Fruit fly (Drosophila melanogaster) whole organism, embryonic: Measurements from ENCODE around the gene CG32225.

Experiments
- Bdp1 ChIP-seq: fragments of 200-800 bp; sonication (Bioruptor generic); optimal IDR thresholded peaks from 3 replicates; lab custom pipeline; 2016; ENCODE audit warnings: missing biosample characterization, missing genetic modification characterization
- CG10274 ChIP-seq: fragments of 200-800 bp; sonication (Bioruptor generic); optimal IDR thresholded peaks from 3 replicates; lab custom pipeline; 2017; ENCODE audit warnings: missing biosample characterization, mild to moderate bottlenecking, missing genetic modification characterization
- CG13894 ChIP-seq: fragments of 200-800 bp; sonication (Bioruptor generic); optimal IDR thresholded peaks from 3 replicates; lab custom pipeline; 2018; ENCODE audit warnings: missing biosample characterization, mild to moderate bottlenecking, missing genetic modification characterization, moderate library complexity
- CG14050 ChIP-seq: fragments of 200-800 bp; sonication (Bioruptor generic); IDR thresholded peaks from 3 replicates; pipeline ENCODE4 v1.3.6; 2022; ENCODE audit warnings: missing biosample characterization, missing genetic modification characterization
- CG15479 ChIP-seq: fragments of 200-800 bp; sonication (Bioruptor generic); optimal IDR thresholded peaks from 3 replicates; lab custom pipeline; 2019; ENCODE audit warnings: missing biosample characterization, mild to moderate bottlenecking, missing genetic modification characterization, moderate library complexity
- CG16815 ChIP-seq: fragments of 200-800 bp; sonication (Bioruptor generic); optimal IDR thresholded peaks from 3 replicates; lab custom pipeline; 2017; ENCODE audit warnings: missing biosample characterization, mild to moderate bottlenecking, missing genetic modification characterization
- CG17802 ChIP-seq: fragments of 200-800 bp; sonication (Bioruptor generic); optimal IDR thresholded peaks from 2 replicates; lab custom pipeline; 2018; ENCODE audit warnings: missing biosample characterization, mild to moderate bottlenecking, missing genetic modification characterization, moderate library complexity
- CG32532 ChIP-seq: fragments of 200-800 bp; sonication (Bioruptor generic); IDR thresholded peaks from 2 replicates; pipeline ENCODE4 v1.3.6; 2022; ENCODE audit warnings: missing biosample characterization, missing genetic modification characterization
- CG34422 ChIP-seq: fragments of 200-800 bp; sonication (Bioruptor generic); IDR thresholded peaks from 3 replicates; pipeline ENCODE4 v1.3.6; 2022; ENCODE audit warnings: missing biosample characterization, missing genetic modification characterization
- CG6765 ChIP-seq: fragments of 200-800 bp; sonication (Bioruptor generic); optimal IDR thresholded peaks from 3 replicates; lab custom pipeline; 2017; ENCODE audit warnings: missing biosample characterization, mild to moderate bottlenecking, missing genetic modification characterization
- CG7987 ChIP-seq: fragments of 200-800 bp; sonication (Bioruptor generic); optimal IDR thresholded peaks from 2 replicates; lab custom pipeline; 2018; ENCODE audit warnings: missing biosample characterization, mild to moderate bottlenecking, missing genetic modification characterization, moderate library complexity
- CG9797 ChIP-seq: fragments of 200-800 bp; sonication (Bioruptor generic); optimal IDR thresholded peaks from 3 replicates; lab custom pipeline; 2018; ENCODE audit warnings: missing biosample characterization, mild to moderate bottlenecking, missing genetic modification characterization
- Doc2 ChIP-seq: fragments of 200-800 bp; sonication (Bioruptor generic); IDR thresholded peaks from 2 replicates; pipeline ENCODE4 v1.3.6; 2022; ENCODE audit warnings: missing biosample characterization, missing genetic modification characterization
- H15 ChIP-seq: fragments of 200-800 bp; sonication (Bioruptor generic); IDR thresholded peaks from 3 replicates; pipeline ENCODE4 v1.3.6; 2022; ENCODE audit warnings: missing biosample characterization, missing genetic modification characterization
- HLH4C ChIP-seq: fragments of 200-800 bp; sonication (Bioruptor generic); IDR thresholded peaks from 3 replicates; pipeline ENCODE4 v1.3.6; 2022; ENCODE audit warnings: missing biosample characterization, missing genetic modification characterization; ENCODE audit not compliant: partially characterized antibody
- Hey ChIP-seq: fragments of 200-800 bp; sonication (Bioruptor generic); optimal IDR thresholded peaks from 3 replicates; lab custom pipeline; 2018; ENCODE audit warnings: missing biosample characterization, mild to moderate bottlenecking, missing genetic modification characterization
- Hr78 ChIP-seq, 2 experiments: fragments of 200-800 bp in 1 of 2; fragments of >200 bp in 1 of 2; sonication (Bioruptor generic) in 1 of 2; optimal IDR thresholded peaks; 2 replicates each; lab custom pipeline; 2017 to 2019; ENCODE audit warnings: missing biosample characterization in 2 of 2, missing genetic modification characterization in 2 of 2, mild to moderate bottlenecking in 1 of 2, moderate library complexity in 1 of 2
- Hsf ChIP-seq: fragments of 200-800 bp; sonication (Bioruptor generic); optimal IDR thresholded peaks from 3 replicates; lab custom pipeline; 2016; ENCODE audit warnings: missing biosample characterization, missing genetic modification characterization
- Mad ChIP-seq: fragments of 200-800 bp; sonication (Bioruptor generic); optimal IDR thresholded peaks from 2 replicates; lab custom pipeline; 2016; ENCODE audit warnings: missing biosample characterization, missing genetic modification characterization
- YL-1 ChIP-seq: fragments of 200-800 bp; sonication (Bioruptor generic); optimal IDR thresholded peaks from 3 replicates; lab custom pipeline; 2017; ENCODE audit warnings: missing biosample characterization, mild to moderate bottlenecking, missing genetic modification characterization
- abd-A ChIP-seq: fragments of 200-800 bp; sonication (Bioruptor generic); optimal IDR thresholded peaks from 3 replicates; lab custom pipeline; 2019; ENCODE audit warnings: missing biosample characterization, mild to moderate bottlenecking, missing genetic modification characterization, moderate library complexity
- ac ChIP-seq: fragments of 200-800 bp; sonication (Bioruptor generic); optimal IDR thresholded peaks from 3 replicates; lab custom pipeline; 2017; ENCODE audit warnings: missing biosample characterization, mild to moderate bottlenecking, missing genetic modification characterization
- cad ChIP-seq: fragments of >200 bp; optimal IDR thresholded peaks from 2 replicates; lab custom pipeline; 2017; ENCODE audit warnings: missing biosample characterization, missing genetic modification characterization
- cg ChIP-seq: fragments of 200-800 bp; sonication (Bioruptor generic); optimal IDR thresholded peaks from 3 replicates; lab custom pipeline; 2019; ENCODE audit warnings: missing biosample characterization, mild to moderate bottlenecking, missing genetic modification characterization, moderate library complexity
- chm ChIP-seq: fragments of 200-800 bp; sonication (Bioruptor generic); IDR thresholded peaks from 2 replicates; pipeline ENCODE4 v1.3.6; 2022; ENCODE audit warnings: missing biosample characterization, missing genetic modification characterization
- dati ChIP-seq: fragments of 200-800 bp; sonication (Bioruptor generic); IDR thresholded peaks from 2 replicates; pipeline ENCODE4 v1.3.6; 2022; ENCODE audit warnings: missing biosample characterization, missing genetic modification characterization
- emc ChIP-seq: fragments of 200-800 bp; sonication (Bioruptor generic); optimal IDR thresholded peaks from 2 replicates; lab custom pipeline; 2016; ENCODE audit warnings: missing biosample characterization, missing genetic modification characterization
- ewg ChIP-seq: fragments of 200-800 bp; sonication (Bioruptor generic); optimal IDR thresholded peaks from 3 replicates; lab custom pipeline; 2017; ENCODE audit warnings: mild to moderate bottlenecking, missing biosample characterization, missing genetic modification reagents, missing genetic modification characterization
- gcm2 ChIP-seq: fragments of 200-800 bp; sonication (Bioruptor generic); optimal IDR thresholded peaks from 2 replicates; lab custom pipeline; 2016; ENCODE audit warnings: missing biosample characterization, missing genetic modification characterization
- gsb-n ChIP-seq: fragments of 200-800 bp; sonication (Bioruptor generic); optimal IDR thresholded peaks from 3 replicates; lab custom pipeline; 2018; ENCODE audit warnings: missing biosample characterization, mild to moderate bottlenecking, missing genetic modification characterization
- ken ChIP-seq: fragments of 200-800 bp; sonication (Bioruptor generic); IDR thresholded peaks from 3 replicates; pipeline ENCODE4 v1.3.6; 2022; ENCODE audit warnings: missing biosample characterization, missing genetic modification characterization
- p53 ChIP-seq: fragments of 200-800 bp; sonication (Bioruptor generic); optimal IDR thresholded peaks from 2 replicates; lab custom pipeline; 2016; ENCODE audit warnings: missing biosample characterization, missing genetic modification characterization
- pb ChIP-seq: fragments of 200-800 bp; sonication (Bioruptor generic); optimal IDR thresholded peaks from 3 replicates; lab custom pipeline; 2016; ENCODE audit warnings: missing biosample characterization, missing genetic modification characterization
- pros ChIP-seq: fragments of 200-800 bp; sonication (Bioruptor generic); optimal IDR thresholded peaks from 3 replicates; lab custom pipeline; 2019; ENCODE audit warnings: missing biosample characterization, mild to moderate bottlenecking, missing genetic modification characterization, moderate library complexity
- scrt ChIP-seq: fragments of 200-800 bp; sonication (Bioruptor generic); optimal IDR thresholded peaks from 2 replicates; lab custom pipeline; 2018; ENCODE audit warnings: missing biosample characterization, mild to moderate bottlenecking, missing genetic modification characterization, moderate library complexity
- sens ChIP-seq: fragments of 200-800 bp; sonication (Bioruptor generic); peaks from one replicate; lab custom pipeline; 2016; ENCODE audit warnings: missing biosample characterization, missing genetic modification characterization
- shn ChIP-seq: fragments of 200-800 bp; sonication (Bioruptor generic); optimal IDR thresholded peaks from 3 replicates; lab custom pipeline; 2016; ENCODE audit warnings: missing biosample characterization, missing genetic modification characterization
- sima ChIP-seq: fragments of 200-800 bp; sonication (Bioruptor generic); optimal IDR thresholded peaks from 2 replicates; lab custom pipeline; 2016; ENCODE audit warnings: missing biosample characterization, missing genetic modification characterization
- sisA ChIP-seq: fragments of 200-800 bp; sonication (Bioruptor generic); IDR thresholded peaks from 2 replicates; pipeline ENCODE4 v1.3.6; 2022; ENCODE audit warnings: missing biosample characterization, missing genetic modification characterization
- sug ChIP-seq: fragments of 200-800 bp; optimal IDR thresholded peaks from 2 replicates; lab custom pipeline; 2019; ENCODE audit warnings: missing biosample characterization, mild to moderate bottlenecking, missing genetic modification characterization, moderate library complexity
- tio ChIP-seq: fragments of 200-800 bp; sonication (Bioruptor generic); optimal IDR thresholded peaks from 2 replicates; lab custom pipeline; 2017; ENCODE audit warnings: missing biosample characterization, missing genetic modification characterization, inconsistent platforms
- tll ChIP-seq, 2 experiments: fragments of 200-800 bp in 1 of 2; fragments of >200 bp in 1 of 2; sonication (Bioruptor generic) in 1 of 2; optimal IDR thresholded peaks; 2 replicates each; lab custom pipeline; 2017 to 2019; ENCODE audit warnings: missing biosample characterization in 2 of 2, missing genetic modification characterization in 2 of 2, mild to moderate bottlenecking in 1 of 2, moderate library complexity in 1 of 2
- twi ChIP-seq: fragments of 200-800 bp; optimal IDR thresholded peaks from 2 replicates; lab custom pipeline; 2019; ENCODE audit warnings: missing biosample characterization, mild to moderate bottlenecking, missing genetic modification characterization, moderate library complexity
- wor ChIP-seq: fragments of 200-800 bp; sonication (Bioruptor generic); IDR thresholded peaks from 2 replicates; pipeline ENCODE4 v1.3.6; 2022; ENCODE audit warnings: missing biosample characterization, missing genetic modification characterization
- zen ChIP-seq: fragments of 200-800 bp; sonication (Bioruptor generic); optimal IDR thresholded peaks from 3 replicates; lab custom pipeline; 2018; ENCODE audit warnings: missing biosample characterization, mild to moderate bottlenecking, missing genetic modification characterization, moderate library complexity
- zen2 ChIP-seq: fragments of 200-800 bp; sonication (Bioruptor generic); IDR thresholded peaks from 3 replicates; pipeline ENCODE4 v1.3.6; 2022; ENCODE audit warnings: missing biosample characterization, missing genetic modification characterization; ENCODE audit not compliant: partially characterized antibody

The CG32225 gene

DNA sequence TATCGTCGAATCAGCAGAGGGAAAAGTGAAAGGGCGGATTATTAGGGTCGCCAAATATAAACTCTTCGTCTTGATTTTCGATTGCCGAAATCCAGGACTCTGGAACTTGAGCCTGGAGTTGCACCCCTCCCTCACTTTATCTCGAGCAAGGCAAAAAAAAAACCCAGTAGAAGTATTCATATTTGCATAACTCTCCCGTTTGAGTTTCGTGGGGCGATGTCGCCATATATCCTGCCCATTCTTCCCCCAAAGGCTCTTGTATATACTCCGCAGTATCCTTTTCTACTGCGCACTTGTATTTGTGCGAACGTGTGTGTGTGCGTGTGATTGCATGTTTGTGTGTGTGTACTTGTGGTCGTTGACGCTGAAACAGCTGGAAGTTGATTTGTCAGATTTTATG, 19.0 kb downstream of the CG32225 start:
- TF ChIP-seq CG13894 (tag; lab: Kevin White, UChicago) (peak; percentile 93), abd-A (tag; lab: Kevin White, UChicago) (peak; percentile 16), CG17802 (tag; lab: Kevin White, UChicago) (no peak), cg (peak; percentile 28), sisA (GFP tag; lab: Robert Waterston, UW) (no peak)

DNA sequence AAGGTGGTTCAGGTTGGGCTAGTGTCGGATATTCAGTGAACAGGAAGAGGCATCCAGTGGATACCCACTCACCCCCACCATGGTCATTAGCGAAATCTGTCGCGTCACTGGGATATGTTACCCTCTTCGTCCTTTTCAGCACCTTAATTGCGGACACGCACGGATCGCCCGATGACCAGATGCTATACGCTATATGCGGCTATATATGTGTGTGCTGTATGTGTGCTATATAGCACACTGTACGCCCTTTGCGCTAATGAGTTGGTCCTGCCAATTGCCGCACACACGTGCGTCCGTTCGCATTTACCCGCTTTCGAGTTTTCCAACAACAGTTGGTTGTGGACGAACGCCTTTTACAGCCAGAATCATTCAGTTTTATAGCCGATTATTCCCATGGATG, 24.8 kb downstream of the CG32225 start:
- TF ChIP-seq tio (GFP tag; lab: Kevin White, UChicago) = no peak
- TF ChIP-seq CG34422 (GFP tag; lab: Robert Waterston, UW) = no peak
- no peak for TF ChIP-seq sima (GFP tag; lab: Kevin White, UChicago)
- no peak for TF ChIP-seq Doc2
- TF ChIP-seq chm = no peak
- no peak for TF ChIP-seq zen2
- no peak for TF ChIP-seq CG7987 (GFP tag; lab: Kevin White, UChicago)
- no peak for TF ChIP-seq HLH4C (GFP tag; lab: Robert Waterston, UW)
- no peak for TF ChIP-seq ken
- TF ChIP-seq tll (GFP tag; optimal IDR thresholded peaks at IDR 0.05; lab: Kevin White, UChicago) = peak in 1 of 2 experiments; percentile 63
- TF ChIP-seq CG16815 (GFP tag; lab: Kevin White, UChicago) = no peak
- peak; percentile 53 for TF ChIP-seq zen (tag; lab: Kevin White, UChicago)
- no peak for TF ChIP-seq CG9797
- no peak for TF ChIP-seq emc (GFP tag; lab: Kevin White, UChicago)
- TF ChIP-seq YL-1 (GFP tag; lab: Kevin White, UChicago) = no peak
- TF ChIP-seq shn (GFP tag; lab: Kevin White, UChicago) = no peak
- no peak for TF ChIP-seq dati (GFP tag; lab: Robert Waterston, UW)
- TF ChIP-seq sug (tag; lab: Kevin White, UChicago) = no peak
- no peak for TF ChIP-seq Bdp1 (GFP tag; lab: Kevin White, UChicago)
- no peak for TF ChIP-seq Hr78 (GFP tag; optimal IDR thresholded peaks at IDR 0.05; lab: Kevin White, UChicago)
- no peak for TF ChIP-seq CG6765 (GFP tag; lab: Kevin White, UChicago)
- TF ChIP-seq twi (tag; lab: Kevin White, UChicago) = peak; percentile 47
- TF ChIP-seq sens (GFP tag; lab: Kevin White, UChicago) = no peak
- peak; percentile 86 for TF ChIP-seq CG13894 (tag; lab: Kevin White, UChicago)
- TF ChIP-seq ac (GFP tag; lab: Kevin White, UChicago) = no peak
- TF ChIP-seq scrt (GFP tag; lab: Kevin White, UChicago) = peak; percentile 11
- TF ChIP-seq Hsf (GFP tag; lab: Kevin White, UChicago) = no peak
- TF ChIP-seq CG14050 = no peak
- no peak for TF ChIP-seq CG32532 (GFP tag; lab: Robert Waterston, UW)
- no peak for TF ChIP-seq pros (GFP tag; lab: Kevin White, UChicago)
- TF ChIP-seq wor = no peak
- no peak for TF ChIP-seq gcm2
- TF ChIP-seq gsb-n (tag; lab: Kevin White, UChicago) = no peak
- TF ChIP-seq CG10274 (GFP tag; lab: Kevin White, UChicago) = no peak
- TF ChIP-seq ewg (GFP tag; lab: Kevin White, UChicago) = no peak
- TF ChIP-seq Mad = no peak
- TF ChIP-seq H15 = no peak
- TF ChIP-seq CG17802 (tag; lab: Kevin White, UChicago) = no peak
- TF ChIP-seq Hey (tag; lab: Kevin White, UChicago) = peak; percentile 62
- TF ChIP-seq cad (GFP tag; lab: Kevin White, UChicago) = peak; percentile 47
- no peak for TF ChIP-seq pb (GFP tag; lab: Kevin White, UChicago)
- TF ChIP-seq p53 (GFP tag; lab: Kevin White, UChicago) = no peak
- no peak for TF ChIP-seq CG15479 (GFP tag; lab: Kevin White, UChicago)
